Worm (Caenorhabditis elegans): ENCODE results near the gene tag-30.

ce11 chrIV:11842121-11842520 is 12.8 kb downstream of the tag-30 start, which contains the start of gene F38H4.3:
- no peak for TF ChIP-seq fkh-10 (GFP tag; optimal IDR thresholded peaks at IDR 0.05)
- TF ChIP-seq Y5F2A.4 (GFP tag; optimal IDR thresholded peaks at IDR 0.05), result no peak
- no peak for TF ChIP-seq daf-16 (GFP tag; optimal IDR thresholded peaks at IDR 0.05)
- no peak for TF ChIP-seq daf-16 (tag; optimal IDR thresholded peaks at IDR 0.05)
- TF ChIP-seq nhr-6 (tag; optimal IDR thresholded peaks at IDR 0.05), result no peak
- TF ChIP-seq madf-5 (GFP tag; IDR thresholded peaks at IDR 0.05), result no peak
- TF ChIP-seq nhr-76 (tag; optimal IDR thresholded peaks at IDR 0.05), result no peak
- no peak for TF ChIP-seq nhr-77 (tag; optimal IDR thresholded peaks at IDR 0.05)
- TF ChIP-seq vab-7 (GFP tag; IDR thresholded peaks at IDR 0.05), result no peak
- no peak for TF ChIP-seq mep-1 (tag; optimal IDR thresholded peaks at IDR 0.05)
- no peak for TF ChIP-seq ceh-82 (tag; optimal IDR thresholded peaks at IDR 0.05)
- TF ChIP-seq lin-15B (tag; optimal IDR thresholded peaks at IDR 0.05), result no peak
- no peak for TF ChIP-seq dmd-8 (GFP tag; IDR thresholded peaks at IDR 0.05)
- TF ChIP-seq Y48G9A.11 (GFP tag; IDR thresholded peaks at IDR 0.05), result no peak
- no peak for TF ChIP-seq hlh-30 (tag; optimal IDR thresholded peaks at IDR 0.05; ENCODE audit: insufficient read depth)
